Fruit fly (Drosophila melanogaster) whole organism, embryonic: ENCODE data around the gene CG34238.

Experiments
- CG10366 ChIP-seq: fragments of 200-800 bp; sonication (Bioruptor generic); IDR thresholded peaks from 2 replicates; pipeline ENCODE4 v1.3.6; 2022; ENCODE audit warnings: missing biosample characterization, missing genetic modification characterization
- CG12744 ChIP-seq: fragments of 200-800 bp; sonication (Bioruptor generic); optimal IDR thresholded peaks from 2 replicates; lab custom pipeline; 2016; ENCODE audit warnings: missing biosample characterization, missing genetic modification characterization
- CG6654 ChIP-seq: fragments of 200-800 bp; sonication (Bioruptor generic); optimal IDR thresholded peaks from 2 replicates; lab custom pipeline; 2017; ENCODE audit warnings: missing biosample characterization, mild to moderate bottlenecking, missing genetic modification characterization
- Fer1 ChIP-seq: fragments of 200-800 bp; sonication (Bioruptor generic); optimal IDR thresholded peaks from 2 replicates; lab custom pipeline; 2017; ENCODE audit warnings: missing biosample characterization, mild to moderate bottlenecking, missing genetic modification characterization
- H2.0 ChIP-seq: fragments of 200-800 bp; sonication (Bioruptor generic); IDR thresholded peaks from 2 replicates; pipeline ENCODE4 v1.3.6; 2022; ENCODE audit warnings: missing biosample characterization, missing genetic modification characterization
- ato ChIP-seq: fragments of 200-800 bp; sonication (Bioruptor generic); IDR thresholded peaks from 2 replicates; pipeline ENCODE4 v1.3.6; 2022; ENCODE audit warnings: missing biosample characterization, missing genetic modification characterization; ENCODE audit not compliant: partially characterized antibody
- cato ChIP-seq: fragments of 200-800 bp; sonication (Bioruptor generic); optimal IDR thresholded peaks from 2 replicates; lab custom pipeline; 2016; ENCODE audit warnings: missing biosample characterization, missing genetic modification characterization, borderline replicate concordance
- gro ChIP-seq: fragments of 200-800 bp; sonication (Bioruptor generic); optimal IDR thresholded peaks from 2 replicates; lab custom pipeline; 2016; ENCODE audit warnings: missing biosample characterization, missing genetic modification characterization
- sob ChIP-seq: fragments of 200-800 bp; sonication (Bioruptor generic); IDR thresholded peaks from 2 replicates; pipeline ENCODE4 v1.3.6; 2022; ENCODE audit warnings: missing biosample characterization, missing genetic modification characterization

dm6 chr3L:10672540-10672939 is 46.2 kb downstream of the CG34238 start:
- TF ChIP-seq CG10366 (GFP tag; lab: Robert Waterston, UW), result no peak
- no peak for TF ChIP-seq CG12744
- no peak for TF ChIP-seq H2.0
- TF ChIP-seq CG6654 (GFP tag; lab: Kevin White, UChicago), result no peak
- TF ChIP-seq sob (GFP tag; lab: Robert Waterston, UW), result no peak
- TF ChIP-seq ato (GFP tag; lab: Robert Waterston, UW), result no peak
- TF ChIP-seq cato (GFP tag; lab: Kevin White, UChicago), result no peak
- no peak for TF ChIP-seq gro (GFP tag; lab: Kevin White, UChicago)
- no peak for TF ChIP-seq Fer1 (GFP tag; lab: Kevin White, UChicago)
